Fruit fly (Drosophila melanogaster) whole organism, embryonic: ENCODE results near the gene CG4968.
A peak's percentile ranks its signal among the peaks of the same experiment; 100 is the strongest.

Source experiments
- B-H1 ChIP-seq: fragments of 200-800 bp; sonication (Bioruptor generic); IDR thresholded peaks from 3 replicates; pipeline ENCODE4 v1.3.6; 2022; ENCODE audit warnings: missing biosample characterization, missing genetic modification characterization
- CG10147 ChIP-seq: fragments of 200-800 bp; sonication (Bioruptor generic); optimal IDR thresholded peaks from 2 replicates; lab custom pipeline; 2019; ENCODE audit warnings: missing biosample characterization, mild to moderate bottlenecking, missing genetic modification characterization, moderate library complexity
- CG10209 ChIP-seq: fragments of 200-800 bp; sonication (Bioruptor generic); optimal IDR thresholded peaks from 3 replicates; lab custom pipeline; 2017; ENCODE audit warnings: missing biosample characterization, mild to moderate bottlenecking, missing genetic modification characterization, missing genetic modification reagents
- CG10366 ChIP-seq: fragments of 200-800 bp; sonication (Bioruptor generic); IDR thresholded peaks from 2 replicates; pipeline ENCODE4 v1.3.6; 2022; ENCODE audit warnings: missing biosample characterization, missing genetic modification characterization
- CG10565 ChIP-seq: fragments of 200-800 bp; sonication (Bioruptor generic); optimal IDR thresholded peaks from 3 replicates; lab custom pipeline; 2016; ENCODE audit warnings: missing biosample characterization, mild to moderate bottlenecking, missing genetic modification characterization
- CG10654 ChIP-seq: fragments of 200-800 bp; sonication (Bioruptor generic); optimal IDR thresholded peaks from 2 replicates; lab custom pipeline; 2016; ENCODE audit warnings: missing biosample characterization, missing genetic modification characterization
- CG1233 ChIP-seq: fragments of 200-800 bp; sonication (Bioruptor generic); optimal IDR thresholded peaks from 4 replicates; lab custom pipeline; 2018; ENCODE audit warnings: missing biosample characterization, mild to moderate bottlenecking, missing genetic modification characterization
- CG12391 ChIP-seq: fragments of 200-800 bp; sonication (Bioruptor generic); optimal IDR thresholded peaks from 3 replicates; lab custom pipeline; 2018; ENCODE audit warnings: missing biosample characterization, mild to moderate bottlenecking, missing genetic modification characterization, moderate library complexity
- CG13296 ChIP-seq: fragments of 200-800 bp; sonication (Bioruptor generic); optimal IDR thresholded peaks from 3 replicates; lab custom pipeline; 2018; ENCODE audit warnings: missing biosample characterization, mild to moderate bottlenecking, missing genetic modification characterization
- CG13894 ChIP-seq: fragments of 200-800 bp; sonication (Bioruptor generic); optimal IDR thresholded peaks from 3 replicates; lab custom pipeline; 2018; ENCODE audit warnings: missing biosample characterization, mild to moderate bottlenecking, missing genetic modification characterization, moderate library complexity
- CG15011 ChIP-seq: fragments of 200-800 bp; sonication (Bioruptor generic); optimal IDR thresholded peaks from 3 replicates; lab custom pipeline; 2018; ENCODE audit warnings: missing biosample characterization, mild to moderate bottlenecking, missing genetic modification characterization
- CG16813 ChIP-seq: fragments of 200-800 bp; sonication (Bioruptor generic); IDR thresholded peaks from 3 replicates; pipeline ENCODE4 v1.3.6; 2022; ENCODE audit warnings: missing biosample characterization, missing genetic modification characterization; ENCODE audit not compliant: partially characterized antibody
- CG16815 ChIP-seq: fragments of 200-800 bp; sonication (Bioruptor generic); optimal IDR thresholded peaks from 3 replicates; lab custom pipeline; 2017; ENCODE audit warnings: missing biosample characterization, mild to moderate bottlenecking, missing genetic modification characterization
- CG17612 ChIP-seq: fragments of 200-800 bp; sonication (Bioruptor generic); IDR thresholded peaks from 2 replicates; pipeline ENCODE4 v1.3.6; 2022; ENCODE audit warnings: missing biosample characterization, missing genetic modification characterization
- CG4360 ChIP-seq: fragments of 200-800 bp; sonication (Bioruptor generic); IDR thresholded peaks from 2 replicates; pipeline ENCODE4 v1.3.6; 2022; ENCODE audit warnings: missing biosample characterization, missing genetic modification characterization
- CG4854 ChIP-seq: fragments of 200-800 bp; sonication (Bioruptor generic); optimal IDR thresholded peaks from 2 replicates; lab custom pipeline; 2016; ENCODE audit warnings: missing biosample characterization, missing genetic modification characterization, inconsistent platforms
- CG7963 ChIP-seq: fragments of 200-800 bp; sonication (Bioruptor generic); IDR thresholded peaks from 3 replicates; pipeline ENCODE4 v1.3.6; 2022; ENCODE audit warnings: missing biosample characterization, missing genetic modification characterization; ENCODE audit not compliant: partially characterized antibody
- CG9932 ChIP-seq: fragments of 200-800 bp; sonication (Bioruptor generic); IDR thresholded peaks from 2 replicates; pipeline ENCODE4 v1.3.6; 2022; ENCODE audit warnings: missing biosample characterization, missing genetic modification characterization
- CHES-1-like ChIP-seq: fragments of 200-800 bp; sonication (Bioruptor generic); optimal IDR thresholded peaks from 2 replicates; lab custom pipeline; 2016; ENCODE audit warnings: missing biosample characterization, missing genetic modification characterization
- Dfd ChIP-seq, 2 experiments: fragments of >200 bp; optimal IDR thresholded peaks; 2 replicates each; lab custom pipeline; 2017; ENCODE audit warnings: missing biosample characterization in 2 of 2, missing genetic modification characterization in 2 of 2
- Doc3 ChIP-seq: fragments of 200-800 bp; sonication (Bioruptor generic); IDR thresholded peaks from 3 replicates; pipeline ENCODE4 v1.3.6; 2022; ENCODE audit warnings: missing biosample characterization, missing genetic modification characterization; ENCODE audit not compliant: partially characterized antibody
- Elba2 ChIP-seq: fragments of 200-800 bp; sonication (Bioruptor generic); optimal IDR thresholded peaks from 3 replicates; lab custom pipeline; 2016; ENCODE audit warnings: missing biosample characterization, missing genetic modification characterization
- Ets97D ChIP-seq: fragments of 200-800 bp; sonication (Bioruptor generic); optimal IDR thresholded peaks from 3 replicates; lab custom pipeline; 2016; ENCODE audit warnings: missing biosample characterization, missing genetic modification characterization
- Hey ChIP-seq: fragments of 200-800 bp; sonication (Bioruptor generic); optimal IDR thresholded peaks from 3 replicates; lab custom pipeline; 2018; ENCODE audit warnings: missing biosample characterization, mild to moderate bottlenecking, missing genetic modification characterization
- HmgD ChIP-seq: fragments of 200-800 bp; sonication (Bioruptor generic); optimal IDR thresholded peaks from 3 replicates; lab custom pipeline; 2016; ENCODE audit warnings: missing biosample characterization, missing genetic modification characterization
- Hr39 ChIP-seq: fragments of >200 bp; optimal IDR thresholded peaks from 2 replicates; lab custom pipeline; 2017
- Kr ChIP-seq: fragments of 200-800 bp; sonication (Bioruptor generic); optimal IDR thresholded peaks from 2 replicates; lab custom pipeline; 2017; ENCODE audit warnings: missing biosample characterization, mild to moderate bottlenecking, missing genetic modification characterization
- Med ChIP-seq: fragments of 200-800 bp; sonication (Bioruptor generic); peaks from one replicate; lab custom pipeline; 2016; ENCODE audit warnings: missing biosample characterization, missing genetic modification characterization, mild to moderate bottlenecking, inconsistent platforms, moderate library complexity
- Sox100B ChIP-seq: fragments of 200-800 bp; sonication (Bioruptor generic); optimal IDR thresholded peaks from 3 replicates; lab custom pipeline; 2018; ENCODE audit warnings: missing biosample characterization, mild to moderate bottlenecking, missing genetic modification characterization
- ara ChIP-seq: fragments of 200-800 bp; sonication (Bioruptor generic); IDR thresholded peaks from 2 replicates; pipeline ENCODE4 v1.3.6; 2022; ENCODE audit warnings: missing biosample characterization, missing genetic modification characterization
- ci ChIP-seq: fragments of 200-800 bp; sonication (Bioruptor generic); IDR thresholded peaks from 3 replicates; pipeline ENCODE4 v1.3.6; 2022; ENCODE audit warnings: missing biosample characterization, missing genetic modification characterization
- croc ChIP-seq: fragments of 200-800 bp; sonication (Bioruptor generic); conservative IDR thresholded peaks from 3 replicates; pipeline ENCODE4 v1.3.6; 2022; ENCODE audit warnings: missing biosample characterization, missing genetic modification characterization
- eyg ChIP-seq: fragments of 200-800 bp; sonication (Bioruptor generic); optimal IDR thresholded peaks from 3 replicates; lab custom pipeline; 2016; ENCODE audit warnings: missing biosample characterization, missing genetic modification characterization
- grn ChIP-seq: fragments of 200-800 bp; sonication (Bioruptor generic); optimal IDR thresholded peaks from 3 replicates; lab custom pipeline; 2017; ENCODE audit warnings: missing biosample characterization, missing genetic modification characterization
- hkb ChIP-seq, 2 experiments: fragments of 200-800 bp in 1 of 2; fragments of >200 bp in 1 of 2; sonication (Bioruptor generic) in 1 of 2; IDR thresholded peaks in 1 of 2; optimal IDR thresholded peaks in 1 of 2; 2 replicates each; pipeline versions ENCODE4 v1.3.6 to Lab custom; 2017 to 2022; ENCODE audit warnings: missing biosample characterization in 1 of 2, missing genetic modification characterization in 1 of 2
- ind ChIP-seq: fragments of 200-800 bp; sonication (Bioruptor generic); optimal IDR thresholded peaks from 3 replicates; lab custom pipeline; 2016; ENCODE audit warnings: missing biosample characterization, missing genetic modification characterization
- insv ChIP-seq, 2 experiments: fragments of 200-800 bp; sonication (Bioruptor generic); optimal IDR thresholded peaks; 3 replicates each; lab custom pipeline; 2016 to 2018; ENCODE audit warnings: missing biosample characterization in 2 of 2, missing genetic modification characterization in 2 of 2
- jumu ChIP-seq: fragments of 200-800 bp; sonication (Bioruptor generic); optimal IDR thresholded peaks from 3 replicates; lab custom pipeline; 2016; ENCODE audit warnings: missing biosample characterization, missing genetic modification characterization
- kah ChIP-seq: fragments of 200-800 bp; sonication (Bioruptor generic); optimal IDR thresholded peaks from 2 replicates; lab custom pipeline; 2018; ENCODE audit warnings: missing biosample characterization, mild to moderate bottlenecking, missing genetic modification characterization
- lov ChIP-seq, 2 experiments: fragments of 200-800 bp in 1 of 2; fragments of >200 bp in 1 of 2; sonication (Bioruptor generic) in 1 of 2; IDR thresholded peaks in 1 of 2; optimal IDR thresholded peaks in 1 of 2; 2 replicates in 1 of 2; 3 replicates in 1 of 2; pipeline versions ENCODE4 v1.3.6 to Lab custom; 2017 to 2022; ENCODE audit warnings: missing biosample characterization in 1 of 2, missing genetic modification characterization in 1 of 2
- luna ChIP-seq: fragments of 200-800 bp; sonication (Bioruptor generic); optimal IDR thresholded peaks from 2 replicates; lab custom pipeline; 2016; ENCODE audit warnings: missing biosample characterization, missing genetic modification characterization
- pita ChIP-seq: fragments of 200-800 bp; sonication (Bioruptor generic); optimal IDR thresholded peaks from 2 replicates; lab custom pipeline; 2017; ENCODE audit warnings: missing biosample characterization, mild to moderate bottlenecking, missing genetic modification characterization
- scrt ChIP-seq: fragments of 200-800 bp; sonication (Bioruptor generic); optimal IDR thresholded peaks from 2 replicates; lab custom pipeline; 2018; ENCODE audit warnings: missing biosample characterization, mild to moderate bottlenecking, missing genetic modification characterization, moderate library complexity
- sd ChIP-seq: fragments of 200-800 bp; sonication (Bioruptor generic); optimal IDR thresholded peaks from 3 replicates; lab custom pipeline; 2018; ENCODE audit warnings: missing biosample characterization, mild to moderate bottlenecking, missing genetic modification characterization, moderate library complexity
- sima ChIP-seq: fragments of 200-800 bp; sonication (Bioruptor generic); optimal IDR thresholded peaks from 2 replicates; lab custom pipeline; 2016; ENCODE audit warnings: missing biosample characterization, missing genetic modification characterization
- slou ChIP-seq: fragments of 200-800 bp; sonication (Bioruptor generic); optimal IDR thresholded peaks from 3 replicates; lab custom pipeline; 2016; ENCODE audit warnings: missing biosample characterization, missing genetic modification characterization
- stwl ChIP-seq: fragments of 200-800 bp; sonication (Bioruptor generic); optimal IDR thresholded peaks from 3 replicates; lab custom pipeline; 2018; ENCODE audit warnings: missing biosample characterization, mild to moderate bottlenecking, missing genetic modification characterization, moderate library complexity
- ttk ChIP-seq: fragments of 200-800 bp; sonication (Bioruptor generic); IDR thresholded peaks from 2 replicates; pipeline ENCODE4 v2.1.2; 2022; ENCODE audit warnings: missing biosample characterization, missing genetic modification characterization
- usp ChIP-seq: fragments of >200 bp; optimal IDR thresholded peaks from 2 replicates; lab custom pipeline; 2017; ENCODE audit warnings: missing biosample characterization, missing genetic modification characterization
- zf30C ChIP-seq: fragments of 200-800 bp; sonication (Bioruptor generic); optimal IDR thresholded peaks from 3 replicates; lab custom pipeline; 2018; ENCODE audit warnings: missing biosample characterization, mild to moderate bottlenecking, missing genetic modification characterization

Gene CG4968

DNA sequence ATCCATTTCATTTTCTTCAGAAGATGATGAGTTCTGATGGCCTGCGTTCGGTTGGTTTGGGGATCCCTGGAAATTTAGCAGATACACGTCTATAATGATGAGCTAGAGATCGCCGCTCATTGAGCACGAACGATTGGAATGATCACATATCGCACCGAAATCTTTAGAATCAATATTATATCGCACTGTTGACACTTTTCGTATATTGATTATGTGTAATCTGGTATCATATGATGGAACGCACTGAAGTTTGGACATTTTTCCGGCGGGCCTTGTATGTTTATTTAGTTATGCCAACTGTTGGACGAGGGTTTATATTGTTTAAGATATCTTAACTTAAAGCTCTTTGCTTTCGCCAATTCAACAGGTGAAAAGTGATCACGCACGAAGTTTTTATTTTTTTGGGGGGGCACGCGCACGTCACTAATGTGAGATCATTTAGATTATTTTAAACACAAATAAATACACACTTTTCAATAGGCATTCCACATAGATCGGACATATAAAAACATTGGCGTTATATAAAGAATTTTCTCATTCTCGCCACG, 14.4 kb downstream of the CG4968 start:
- TF ChIP-seq CG4360 (GFP tag; lab: Robert Waterston, UW) (no peak), CG1233 (GFP tag; lab: Kevin White, UChicago) (no peak), lov (optimal IDR thresholded peaks at IDR 0.05; lab: Kevin White, UChicago) (no peak), lov (GFP tag; IDR thresholded peaks at IDR 0.05; lab: Robert Waterston, UW) (0 out of 3 replicates have a peak, but pooled peaks have one; percentile 27), hkb (optimal IDR thresholded peaks at IDR 0.05; lab: Kevin White, UChicago) (no peak), hkb (GFP tag; IDR thresholded peaks at IDR 0.05; lab: Robert Waterston, UW) (no peak), CG17612 (GFP tag; lab: Robert Waterston, UW) (no peak), CG16815 (GFP tag; lab: Kevin White, UChicago) (no peak), sima (GFP tag; lab: Kevin White, UChicago) (no peak), ind (GFP tag; lab: Kevin White, UChicago) (no peak), Hey (tag; lab: Kevin White, UChicago) (no peak), jumu (GFP tag; lab: Kevin White, UChicago) (no peak), grn (peak; percentile 40), CG7963 (GFP tag; lab: Robert Waterston, UW) (0 out of 3 replicates have a peak, but pooled peaks have one; percentile 39), CG15011 (GFP tag; lab: Kevin White, UChicago) (no peak), HmgD (no peak), eyg (GFP tag; lab: Kevin White, UChicago) (no peak), stwl (tag; lab: Kevin White, UChicago) (no peak), CHES-1-like (GFP tag; lab: Kevin White, UChicago) (no peak), CG10654 (no peak), B-H1 (GFP tag; lab: Robert Waterston, UW) (no peak), CG10147 (GFP tag; lab: Kevin White, UChicago) (no peak), ara (GFP tag; lab: Robert Waterston, UW) (no peak; the same call in 1 of the 2 replicates), ttk (GFP tag; lab: Robert Waterston, UW) (no peak), luna (no peak), kah (peak; percentile 72), CG10209 (peak; percentile 7), CG10565 (no peak), Doc3 (GFP tag; lab: Robert Waterston, UW) (peak; percentile 72; the same call in 2 of the 3 replicates), CG12391 (tag; lab: Kevin White, UChicago) (no peak), sd (no peak), usp (no peak), CG13296 (GFP tag; lab: Kevin White, UChicago) (no peak), zf30C (GFP tag; lab: Kevin White, UChicago) (no peak), Ets97D (GFP tag; lab: Kevin White, UChicago) (no peak), ci (GFP tag; lab: Robert Waterston, UW) (no peak), Med (GFP tag; lab: Kevin White, UChicago) (peak; percentile 75), CG16813 (GFP tag; lab: Robert Waterston, UW) (no peak), Sox100B (GFP tag; lab: Kevin White, UChicago) (peak; percentile 33), Kr (GFP tag; lab: Kevin White, UChicago) (no peak), CG10366 (no peak), scrt (no peak), CG4854 (GFP tag; lab: Kevin White, UChicago) (no peak), insv (GFP tag; optimal IDR thresholded peaks at IDR 0.05; lab: Kevin White, UChicago) (no peak), CG13894 (no peak), Hr39 (lab: Kevin White, UChicago) (no peak), croc (GFP tag; lab: Robert Waterston, UW) (no peak), pita (GFP tag; lab: Kevin White, UChicago) (no peak), CG9932 (no peak; the same call in 1 of the 2 replicates), Elba2 (no peak), Dfd (GFP tag; optimal IDR thresholded peaks at IDR 0.05; lab: Kevin White, UChicago) (no peak), slou (GFP tag; lab: Kevin White, UChicago) (no peak)
